Fruit fly (Drosophila melanogaster): ENCODE results near the gene Proc-R.

Gene Proc-R

DNA sequence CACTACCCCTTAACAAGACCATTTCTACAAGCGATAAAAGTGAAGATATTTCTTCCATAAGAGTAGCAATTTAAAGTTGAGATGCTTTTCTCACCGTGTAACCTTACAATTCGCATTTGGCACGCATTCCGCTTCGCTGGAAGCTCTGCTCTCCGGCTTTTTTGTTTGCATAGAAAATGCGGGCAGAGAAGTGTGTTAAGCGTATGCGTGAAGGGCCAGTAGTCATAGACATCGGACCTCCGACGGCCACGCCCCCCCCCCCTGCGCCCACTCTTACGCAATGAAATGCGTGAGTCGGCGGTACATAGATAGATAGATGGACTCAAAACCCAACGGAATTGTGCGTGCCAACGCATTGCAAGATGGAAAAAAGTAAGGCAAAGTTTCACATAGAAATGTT is 38.3 kb upstream of the Proc-R start (continued):
- TF ChIP-seq lola (GFP tag; optimal IDR thresholded peaks at IDR 0.05) (no peak), crp (GFP tag; optimal IDR thresholded peaks at IDR 0.05) (no peak), en (GFP tag; optimal IDR thresholded peaks at IDR 0.05) (no peak), CoRest (tag; optimal IDR thresholded peaks at IDR 0.05) (no peak), CG5953 (GFP tag; IDR thresholded peaks at IDR 0.05) (no peak), Sox102F (GFP tag; optimal IDR thresholded peaks at IDR 0.05) (no peak), run (tag; optimal IDR thresholded peaks at IDR 0.05) (no peak), CG33557 (GFP tag; optimal IDR thresholded peaks at IDR 0.05) (no peak), hbn (GFP tag; IDR thresholded peaks at IDR 0.05; ENCODE audit: partially characterized antibody) (no peak), Ssrp (tag; optimal IDR thresholded peaks at IDR 0.05) (no peak), Rfx (GFP tag; IDR thresholded peaks at IDR 0.05) (peak; percentile 30; the same call in 1 of the 2 replicates), NK7.1 (GFP tag; optimal IDR thresholded peaks at IDR 0.05) (no peak), Kr (GFP tag; optimal IDR thresholded peaks at IDR 0.05) (no peak), Ada2b (GFP tag; IDR thresholded peaks at IDR 0.05) (no peak), Dll (GFP tag; IDR thresholded peaks at IDR 0.05; ENCODE audit: partially characterized antibody) (no peak), dan (GFP tag; IDR thresholded peaks at IDR 0.05) (no peak), Hr78 (GFP tag; optimal IDR thresholded peaks at IDR 0.05) (no peak), chinmo (GFP tag; IDR thresholded peaks at IDR 0.05; ENCODE audit: partially characterized antibody) (0 out of 4 replicates have a peak, but pooled peaks have one; percentile 55), CG3838 (GFP tag; optimal IDR thresholded peaks at IDR 0.05) (no peak), hkb (optimal IDR thresholded peaks at IDR 0.05) (no peak), hkb (GFP tag; IDR thresholded peaks at IDR 0.05) (0 out of 2 replicates have a peak, but pooled peaks have one; percentile 22), dati (GFP tag; IDR thresholded peaks at IDR 0.05) (no peak), Six4 (GFP tag; optimal IDR thresholded peaks at IDR 0.05) (no peak), slbo (GFP tag; IDR thresholded peaks at IDR 0.05) (peak; percentile 36; the same call in 1 of the 2 replicates), CG10267 (tag; optimal IDR thresholded peaks at IDR 0.05) (no peak), Pdp1 (GFP tag; optimal IDR thresholded peaks at IDR 0.05) (peak in 1 of 2 experiments; percentile 77), fd96Cb (tag; optimal IDR thresholded peaks at IDR 0.05) (no peak), YL-1 (GFP tag; optimal IDR thresholded peaks at IDR 0.05) (no peak), CG7928 (GFP tag; optimal IDR thresholded peaks at IDR 0.05) (no peak), CG8765 (GFP tag; IDR thresholded peaks at IDR 0.05) (no peak), sd (tag; optimal IDR thresholded peaks at IDR 0.05) (peak; percentile 68), CG14965 (GFP tag; optimal IDR thresholded peaks at IDR 0.05; ENCODE audit: borderline replicate concordance) (no peak), Sin3A (optimal IDR thresholded peaks at IDR 0.05) (no peak), Xbp1 (GFP tag; optimal IDR thresholded peaks at IDR 0.05) (no peak), zf30C (GFP tag; optimal IDR thresholded peaks at IDR 0.05) (peak; percentile 17), hb (GFP tag; IDR thresholded peaks at IDR 0.05; ENCODE audit: partially characterized antibody) (no peak), row (GFP tag; IDR thresholded peaks at IDR 0.05) (peak; percentile 35; the same call in 2 of the 3 replicates), usp (GFP tag; optimal IDR thresholded peaks at IDR 0.05) (no peak), Tbp (GFP tag; optimal IDR thresholded peaks at IDR 0.05) (no peak), CG7786 (GFP tag; optimal IDR thresholded peaks at IDR 0.05) (no peak), inv (GFP tag; IDR thresholded peaks at IDR 0.05; ENCODE audit: partially characterized antibody) (no peak), Deaf1 (tag; optimal IDR thresholded peaks at IDR 0.05) (no peak), lilli (GFP tag; optimal IDR thresholded peaks at IDR 0.05) (no peak), CG3163 (GFP tag; optimal IDR thresholded peaks at IDR 0.05) (no peak), CG11695 (GFP tag; IDR thresholded peaks at IDR 0.05) (0 out of 3 replicates have a peak, but pooled peaks have one; percentile 11), tin (GFP tag; optimal IDR thresholded peaks at IDR 0.05) (no peak), lab (GFP tag; optimal IDR thresholded peaks at IDR 0.05) (no peak), CG6791 (GFP tag; IDR thresholded peaks at IDR 0.05; ENCODE audit: partially characterized antibody) (no peak)

Measured in whole organism, embryonic.